Fruit fly (Drosophila melanogaster) whole organism, embryonic: ENCODE measurements around the gene CG42488.
A peak's percentile ranks its signal among the peaks of the same experiment; 100 is the strongest.

Experiments
- ATbp ChIP-seq: fragments of 200-800 bp; sonication (Bioruptor generic); optimal IDR thresholded peaks from 2 replicates; lab custom pipeline; 2017; ENCODE audit warnings: missing biosample characterization, mild to moderate bottlenecking, missing genetic modification characterization, missing genetic modification reagents
- Atf-2 ChIP-seq: fragments of 200-800 bp; sonication (Bioruptor generic); optimal IDR thresholded peaks from 2 replicates; lab custom pipeline; 2016; ENCODE audit warnings: missing biosample characterization, missing genetic modification characterization
- Atf3 ChIP-seq: fragments of 200-800 bp; sonication (Bioruptor generic); optimal IDR thresholded peaks from 3 replicates; lab custom pipeline; 2016; ENCODE audit warnings: missing biosample characterization, missing genetic modification characterization
- Bdp1 ChIP-seq: fragments of 200-800 bp; sonication (Bioruptor generic); optimal IDR thresholded peaks from 3 replicates; lab custom pipeline; 2016; ENCODE audit warnings: missing biosample characterization, missing genetic modification characterization
- CG1024 ChIP-seq: fragments of 200-800 bp; sonication (Bioruptor generic); IDR thresholded peaks from 2 replicates; pipeline ENCODE4 v1.3.6; 2022; ENCODE audit warnings: missing biosample characterization, missing genetic modification characterization
- CG12236 ChIP-seq: fragments of 200-800 bp; sonication (Bioruptor generic); optimal IDR thresholded peaks from 2 replicates; lab custom pipeline; 2016; ENCODE audit warnings: missing biosample characterization, missing genetic modification characterization
- CG16815 ChIP-seq: fragments of 200-800 bp; sonication (Bioruptor generic); optimal IDR thresholded peaks from 3 replicates; lab custom pipeline; 2017; ENCODE audit warnings: missing biosample characterization, mild to moderate bottlenecking, missing genetic modification characterization
- CG16863 ChIP-seq: fragments of 200-800 bp; sonication (Bioruptor generic); optimal IDR thresholded peaks from 3 replicates; lab custom pipeline; 2016; ENCODE audit warnings: missing biosample characterization, missing genetic modification characterization
- CG17361 ChIP-seq: fragments of 200-800 bp; sonication (Bioruptor generic); IDR thresholded peaks from 3 replicates; pipeline ENCODE4 v1.3.6; 2022; ENCODE audit warnings: missing biosample characterization, missing genetic modification characterization
- CG17612 ChIP-seq: fragments of 200-800 bp; sonication (Bioruptor generic); IDR thresholded peaks from 2 replicates; pipeline ENCODE4 v1.3.6; 2022; ENCODE audit warnings: missing biosample characterization, missing genetic modification characterization
- CG2712 ChIP-seq: fragments of 200-800 bp; optimal IDR thresholded peaks from 3 replicates; lab custom pipeline; 2019; ENCODE audit warnings: missing biosample characterization, mild to moderate bottlenecking, missing genetic modification characterization, moderate library complexity
- CG30403 ChIP-seq: fragments of 200-800 bp; sonication (Bioruptor generic); optimal IDR thresholded peaks from 3 replicates; lab custom pipeline; 2016; ENCODE audit warnings: missing biosample characterization, missing genetic modification characterization
- CG31365 ChIP-seq: fragments of 200-800 bp; sonication (Bioruptor generic); optimal IDR thresholded peaks from 2 replicates; lab custom pipeline; 2018; ENCODE audit warnings: missing biosample characterization, mild to moderate bottlenecking, missing genetic modification characterization
- CG31388 ChIP-seq: fragments of 200-800 bp; sonication (Bioruptor generic); optimal IDR thresholded peaks from 2 replicates; lab custom pipeline; 2016; ENCODE audit warnings: missing biosample characterization, missing genetic modification characterization
- CG32772 ChIP-seq: fragments of 200-800 bp; sonication (Bioruptor generic); IDR thresholded peaks from 2 replicates; pipeline ENCODE4 v1.3.6; 2022; ENCODE audit warnings: missing biosample characterization, missing genetic modification characterization
- CG33557 ChIP-seq: fragments of 200-800 bp; sonication (Bioruptor generic); optimal IDR thresholded peaks from 2 replicates; lab custom pipeline; 2019; ENCODE audit warnings: missing biosample characterization, mild to moderate bottlenecking, missing genetic modification characterization, moderate library complexity
- CG3726 ChIP-seq: fragments of 200-800 bp; sonication (Bioruptor generic); IDR thresholded peaks from 3 replicates; pipeline ENCODE4, ENCODE4 v1.3.6; 2022; ENCODE audit warnings: missing biosample characterization, missing genetic modification characterization
- CG5245 ChIP-seq: fragments of 200-800 bp; sonication (Bioruptor generic); optimal IDR thresholded peaks from 3 replicates; lab custom pipeline; 2016; ENCODE audit warnings: missing biosample characterization, missing genetic modification characterization
- CG7357 ChIP-seq: fragments of 200-800 bp; sonication (Bioruptor generic); IDR thresholded peaks from 3 replicates; pipeline ENCODE4 v1.3.6; 2022; ENCODE audit warnings: missing biosample characterization, missing genetic modification characterization
- CG7745 ChIP-seq: fragments of 200-800 bp; sonication (Bioruptor generic); optimal IDR thresholded peaks from 2 replicates; lab custom pipeline; 2018; ENCODE audit warnings: missing biosample characterization, mild to moderate bottlenecking, missing genetic modification characterization, moderate library complexity
- CrebB ChIP-seq: fragments of 200-800 bp; sonication (Bioruptor generic); optimal IDR thresholded peaks from 3 replicates; lab custom pipeline; 2018; ENCODE audit warnings: missing biosample characterization, mild to moderate bottlenecking, missing genetic modification characterization
- Deaf1 ChIP-seq: fragments of 200-800 bp; optimal IDR thresholded peaks from 3 replicates; lab custom pipeline; 2019; ENCODE audit warnings: missing biosample characterization, mild to moderate bottlenecking, missing genetic modification characterization, moderate library complexity
- Ets97D ChIP-seq: fragments of 200-800 bp; sonication (Bioruptor generic); optimal IDR thresholded peaks from 3 replicates; lab custom pipeline; 2016; ENCODE audit warnings: missing biosample characterization, missing genetic modification characterization
- Hr78 ChIP-seq, 2 experiments: fragments of 200-800 bp in 1 of 2; fragments of >200 bp in 1 of 2; sonication (Bioruptor generic) in 1 of 2; optimal IDR thresholded peaks; 2 replicates each; lab custom pipeline; 2017 to 2019; ENCODE audit warnings: missing biosample characterization in 2 of 2, missing genetic modification characterization in 2 of 2, mild to moderate bottlenecking in 1 of 2, moderate library complexity in 1 of 2
- Jarid2 ChIP-seq: fragments of 200-800 bp; sonication (Bioruptor generic); optimal IDR thresholded peaks from 3 replicates; lab custom pipeline; 2017; ENCODE audit warnings: mild to moderate bottlenecking, missing biosample characterization, missing genetic modification reagents, missing genetic modification characterization
- Lhr ChIP-seq: fragments of 200-800 bp; sonication (Bioruptor generic); optimal IDR thresholded peaks from 3 replicates; lab custom pipeline; 2017; ENCODE audit warnings: mild to moderate bottlenecking, missing biosample characterization, missing genetic modification reagents, missing genetic modification characterization
- Nf-YA ChIP-seq: fragments of 200-800 bp; sonication (Bioruptor generic); IDR thresholded peaks from 2 replicates; pipeline ENCODE4 v1.3.6; 2022; ENCODE audit warnings: missing biosample characterization, missing genetic modification characterization
- Taf1 ChIP-seq: fragments of 200-800 bp; sonication (Bioruptor generic); IDR thresholded peaks from 2 replicates; pipeline ENCODE4 v1.3.6; 2022; ENCODE audit warnings: missing biosample characterization, missing genetic modification characterization
- al ChIP-seq: fragments of 200-800 bp; sonication (Bioruptor generic); IDR thresholded peaks from 2 replicates; pipeline ENCODE4 v1.3.6; 2022; ENCODE audit warnings: missing biosample characterization, missing genetic modification characterization
- cato ChIP-seq: fragments of 200-800 bp; sonication (Bioruptor generic); optimal IDR thresholded peaks from 2 replicates; lab custom pipeline; 2016; ENCODE audit warnings: missing biosample characterization, missing genetic modification characterization, borderline replicate concordance
- cwo ChIP-seq: fragments of 200-800 bp; sonication (Bioruptor generic); optimal IDR thresholded peaks from 3 replicates; lab custom pipeline; 2017; ENCODE audit warnings: missing biosample characterization, missing genetic modification characterization, mild to moderate bottlenecking, moderate library complexity, missing genetic modification reagents
- esg ChIP-seq: fragments of 200-800 bp; sonication (Bioruptor generic); conservative IDR thresholded peaks from 2 replicates; pipeline ENCODE4 v1.3.6; 2022; ENCODE audit warnings: missing biosample characterization, missing genetic modification characterization
- fru ChIP-seq: fragments of >200 bp; optimal IDR thresholded peaks from 2 replicates; lab custom pipeline; 2017
- grn ChIP-seq: fragments of 200-800 bp; sonication (Bioruptor generic); optimal IDR thresholded peaks from 3 replicates; lab custom pipeline; 2017; ENCODE audit warnings: missing biosample characterization, missing genetic modification characterization
- ham ChIP-seq: fragments of 200-800 bp; sonication (Bioruptor generic); IDR thresholded peaks from 2 replicates; pipeline ENCODE4 v1.3.6; 2022; ENCODE audit warnings: missing biosample characterization, missing genetic modification characterization
- hb ChIP-seq: fragments of 200-800 bp; sonication (Bioruptor generic); IDR thresholded peaks from 3 replicates; pipeline ENCODE4 v1.3.6; 2022; ENCODE audit warnings: missing biosample characterization, missing genetic modification characterization; ENCODE audit not compliant: partially characterized antibody
- ken ChIP-seq: fragments of 200-800 bp; sonication (Bioruptor generic); IDR thresholded peaks from 3 replicates; pipeline ENCODE4 v1.3.6; 2022; ENCODE audit warnings: missing biosample characterization, missing genetic modification characterization
- onecut ChIP-seq: fragments of 200-800 bp; sonication (Bioruptor generic); IDR thresholded peaks from 2 replicates; pipeline ENCODE4 v1.3.6; 2022; ENCODE audit warnings: missing biosample characterization, missing genetic modification characterization
- peb ChIP-seq: fragments of 200-800 bp; sonication (Bioruptor generic); IDR thresholded peaks from 2 replicates; pipeline ENCODE4 v1.3.6; 2022; ENCODE audit warnings: missing biosample characterization, missing genetic modification characterization
- pfk ChIP-seq: fragments of 200-800 bp; sonication (Bioruptor generic); optimal IDR thresholded peaks from 2 replicates; lab custom pipeline; 2018; ENCODE audit warnings: missing biosample characterization, mild to moderate bottlenecking, missing genetic modification characterization, moderate library complexity
- pnt ChIP-seq: fragments of 200-800 bp; sonication (Bioruptor generic); optimal IDR thresholded peaks from 3 replicates; lab custom pipeline; 2016; ENCODE audit warnings: missing biosample characterization, missing genetic modification characterization
- pum ChIP-seq: fragments of 200-800 bp; sonication (Bioruptor generic); optimal IDR thresholded peaks from 2 replicates; lab custom pipeline; 2016; ENCODE audit warnings: missing biosample characterization, missing genetic modification characterization
- sc ChIP-seq, 3 experiments: fragments of >200 bp in 2 of 3; fragments of 200-800 bp in 1 of 3; sonication (Bioruptor generic) in 1 of 3; optimal IDR thresholded peaks; 2 replicates in 2 of 3; 3 replicates in 1 of 3; lab custom pipeline; 2017; ENCODE audit warnings: mild to moderate bottlenecking in 1 of 3, missing biosample characterization in 1 of 3, missing genetic modification characterization in 1 of 3, missing genetic modification reagents in 1 of 3
- shn ChIP-seq: fragments of 200-800 bp; sonication (Bioruptor generic); optimal IDR thresholded peaks from 3 replicates; lab custom pipeline; 2016; ENCODE audit warnings: missing biosample characterization, missing genetic modification characterization
- slou ChIP-seq: fragments of 200-800 bp; sonication (Bioruptor generic); optimal IDR thresholded peaks from 3 replicates; lab custom pipeline; 2016; ENCODE audit warnings: missing biosample characterization, missing genetic modification characterization
- ssp ChIP-seq: fragments of 200-800 bp; sonication (Bioruptor generic); IDR thresholded peaks from 2 replicates; pipeline ENCODE4 v1.3.6; 2022; ENCODE audit warnings: missing biosample characterization, missing genetic modification characterization
- tap ChIP-seq: fragments of 200-800 bp; optimal IDR thresholded peaks from 3 replicates; lab custom pipeline; 2019; ENCODE audit warnings: missing biosample characterization, mild to moderate bottlenecking, missing genetic modification characterization, moderate library complexity
- trem ChIP-seq: fragments of 200-800 bp; optimal IDR thresholded peaks from 3 replicates; lab custom pipeline; 2019; ENCODE audit warnings: missing biosample characterization, mild to moderate bottlenecking, missing genetic modification characterization, moderate library complexity
- vfl ChIP-seq: fragments of 200-800 bp; sonication (Bioruptor generic); optimal IDR thresholded peaks from 2 replicates; lab custom pipeline; 2016; ENCODE audit warnings: missing biosample characterization, missing genetic modification characterization

CG42488 gene

dm6 chr3R:25490778-25491664 is 8.1 kb downstream of the CG42488 start, which contains the start of the genes Gnpat and CG5112 (continued):
- TF ChIP-seq vfl (GFP tag; lab: Kevin White, UChicago) (peak; percentile 14), CG32772 (GFP tag; lab: Robert Waterston, UW) (peak; percentile 40), CG16863 (GFP tag; lab: Kevin White, UChicago) (no peak), peb (GFP tag; lab: Robert Waterston, UW) (peak; percentile 51; the same call in 1 of the 2 replicates), CrebB (tag; lab: Kevin White, UChicago) (peak; percentile 4), ATbp (GFP tag; lab: Kevin White, UChicago) (no peak), ssp (GFP tag; lab: Robert Waterston, UW) (peak; percentile 85), CG33557 (GFP tag; lab: Kevin White, UChicago) (peak; percentile 13), CG12236 (GFP tag; lab: Kevin White, UChicago) (no peak), ken (GFP tag; lab: Robert Waterston, UW) (peak; percentile 92), Taf1 (GFP tag; lab: Robert Waterston, UW) (peak; percentile 47; the same call in 1 of the 2 replicates), Bdp1 (GFP tag; lab: Kevin White, UChicago) (no peak), onecut (GFP tag; lab: Robert Waterston, UW) (peak; percentile 99), CG17361 (GFP tag; lab: Robert Waterston, UW) (peak; percentile 64; the same call in 2 of the 3 replicates), esg (GFP tag; lab: Robert Waterston, UW) (peak; percentile 7), Deaf1 (tag; lab: Kevin White, UChicago) (no peak), CG30403 (GFP tag; lab: Kevin White, UChicago) (peak; percentile 82), CG31388 (GFP tag; lab: Kevin White, UChicago) (no peak), cwo (GFP tag; lab: Kevin White, UChicago) (no peak), Lhr (GFP tag; lab: Kevin White, UChicago) (no peak), slou (GFP tag; lab: Kevin White, UChicago) (no peak), pfk (GFP tag; lab: Kevin White, UChicago) (peak; percentile 37), CG5245 (GFP tag; lab: Kevin White, UChicago) (peak; percentile 36), sc (optimal IDR thresholded peaks at IDR 0.05; lab: Kevin White, UChicago) (no peak), sc (GFP tag; optimal IDR thresholded peaks at IDR 0.05; lab: Kevin White, UChicago) (peak; percentile 0), CG7745 (no peak), Jarid2 (no peak), shn (peak; percentile 60), al (peak; percentile 41; the same call in 1 of the 2 replicates), CG3726 (GFP tag; lab: Robert Waterston, UW) (0 out of 3 replicates have a peak, but pooled peaks have one; percentile 15), Ets97D (GFP tag; lab: Kevin White, UChicago) (peak; percentile 59), CG2712 (tag; lab: Kevin White, UChicago) (peak; percentile 67), hb (no peak), CG16815 (GFP tag; lab: Kevin White, UChicago) (no peak), pnt (GFP tag; lab: Kevin White, UChicago) (no peak), Hr78 (GFP tag; optimal IDR thresholded peaks at IDR 0.05; lab: Kevin White, UChicago) (no peak), CG31365 (no peak), tap (tag; lab: Kevin White, UChicago) (no peak), Atf-2 (GFP tag; lab: Kevin White, UChicago) (no peak), pum (GFP tag; lab: Kevin White, UChicago) (no peak), trem (tag; lab: Kevin White, UChicago) (peak; percentile 46), grn (GFP tag; lab: Kevin White, UChicago) (no peak), Atf3 (GFP tag; lab: Kevin White, UChicago) (no peak), Nf-YA (peak; percentile 46; the same call in 1 of the 2 replicates), CG7357 (0 out of 3 replicates have a peak, but pooled peaks have one; percentile 5), fru (lab: Kevin White, UChicago) (no peak), ham (GFP tag; lab: Robert Waterston, UW) (peak; percentile 19; the same call in 1 of the 2 replicates), CG1024 (GFP tag; lab: Robert Waterston, UW) (peak; percentile 76), cato (no peak), CG17612 (GFP tag; lab: Robert Waterston, UW) (peak; percentile 49; the same call in 1 of the 2 replicates)
